Worm (Caenorhabditis elegans) whole organism, L2 larva: ENCODE measurements around the gene Y17G7B.8.

ENCODE experiments used
- elt-1 ChIP-seq: fragments of 150-350 bp; optimal IDR thresholded peaks from 2 replicates; lab custom pipeline; 2014; ENCODE audit warnings: missing biosample characterization, missing genetic modification characterization
- nhr-25 ChIP-seq: fragments of 150-350 bp; sonication (generic microtip); optimal IDR thresholded peaks from 3 replicates; lab custom pipeline; 2014; ENCODE audit warnings: missing biosample characterization, missing genetic modification characterization
- unc-62 ChIP-seq: fragments of 150-350 bp; optimal IDR thresholded peaks from 2 replicates; lab custom pipeline; 2014; ENCODE audit warnings: missing biosample characterization, missing genetic modification reagents, missing genetic modification characterization
- ztf-11 ChIP-seq: sonication (generic microtip); optimal IDR thresholded peaks from 2 replicates; lab custom pipeline; 2017; ENCODE audit warnings: missing biosample characterization, missing genetic modification characterization

ce11 chrII:12036516-12036915 is 9.0 kb upstream of the Y17G7B.8 start, which contains the start of gene cyn-16:
- TF ChIP-seq unc-62 (GFP tag; lab: Kevin White, UChicago) = no peak
- TF ChIP-seq nhr-25 = no peak
- TF ChIP-seq elt-1 (tag; lab: Kevin White, UChicago) = no peak
- TF ChIP-seq ztf-11 = no peak
